Worm (Caenorhabditis elegans) whole organism, young adult: ENCODE results near the gene T23E1.3.

ENCODE experiments used
- B0019.2 ChIP-seq: fragments of 200-800 bp; sonication (Bioruptor generic); conservative IDR thresholded peaks from 2 replicates; pipeline ENCODE4 v1.3.6; 2022; ENCODE audit warnings: missing genetic modification reagents, missing genetic modification characterization, missing compliant biosample characterization
- D2030.7 ChIP-seq: fragments of 200-800 bp; sonication (Bioruptor generic); IDR thresholded peaks from 2 replicates; pipeline ENCODE4 v1.3.6; 2022; ENCODE audit warnings: missing genetic modification reagents, missing genetic modification characterization, missing compliant biosample characterization
- F10E7.11 ChIP-seq: sonication (generic microtip); optimal IDR thresholded peaks from 2 replicates; lab custom pipeline; 2017; ENCODE audit warnings: mild to moderate bottlenecking, missing genetic modification characterization, moderate library complexity, missing compliant biosample characterization
- F23B12.7 ChIP-seq: sonication (generic microtip); optimal IDR thresholded peaks from 2 replicates; lab custom pipeline; 2017; ENCODE audit warnings: missing genetic modification characterization, mild to moderate bottlenecking, missing compliant biosample characterization, antibody characterized with exemption, moderate library complexity; ENCODE audit not compliant: insufficient read depth
- F33H1.4 ChIP-seq: fragments of 200-800 bp; sonication (Bioruptor generic); IDR thresholded peaks from 2 replicates; pipeline ENCODE4 v1.3.6; 2022; ENCODE audit warnings: missing genetic modification reagents, missing genetic modification characterization, missing compliant biosample characterization
- F37B4.10 ChIP-seq: fragments of 200-800 bp; sonication (Bioruptor generic); IDR thresholded peaks from 2 replicates; pipeline ENCODE4 v1.3.6; 2022; ENCODE audit warnings: missing genetic modification characterization, missing compliant biosample characterization
- F49E8.2 ChIP-seq: sonication (generic microtip); optimal IDR thresholded peaks from 3 replicates; lab custom pipeline; 2017; ENCODE audit warnings: missing genetic modification characterization, mild to moderate bottlenecking, missing compliant biosample characterization, antibody characterized with exemption, moderate library complexity; ENCODE audit not compliant: insufficient read depth
- Y53F4B.3 ChIP-seq: fragments of 200-800 bp; sonication (Bioruptor generic); IDR thresholded peaks from 2 replicates; pipeline ENCODE4 v1.3.6; 2022; ENCODE audit warnings: missing genetic modification reagents, missing genetic modification characterization, missing compliant biosample characterization
- Y53G8AR.9 ChIP-seq: fragments of 200-800 bp; sonication (Bioruptor generic); conservative IDR thresholded peaks from 2 replicates; pipeline ENCODE4 v1.3.6; 2022; ENCODE audit warnings: missing genetic modification reagents, missing genetic modification characterization, missing compliant biosample characterization
- Y67H2A.10 ChIP-seq: fragments of 200-800 bp; sonication (Bioruptor generic); conservative IDR thresholded peaks from 2 replicates; pipeline ENCODE4 v1.3.6; 2022; ENCODE audit warnings: missing genetic modification reagents, missing genetic modification characterization, missing compliant biosample characterization
- Y95B8A.8 ChIP-seq: fragments of 200-800 bp; sonication (Bioruptor generic); IDR thresholded peaks from 2 replicates; pipeline ENCODE4 v1.3.6; 2022; ENCODE audit warnings: missing genetic modification reagents, missing genetic modification characterization, missing compliant biosample characterization
- akir-1 ChIP-seq: fragments of 200-800 bp; sonication (Bioruptor generic); optimal IDR thresholded peaks from 2 replicates; lab custom pipeline; 2018; ENCODE audit warnings: mild to moderate bottlenecking, missing genetic modification characterization, moderate library complexity, missing compliant biosample characterization
- attf-6 ChIP-seq: fragments of 200-800 bp; sonication (Bioruptor generic); IDR thresholded peaks from 2 replicates; pipeline ENCODE4 v1.3.6; 2022; ENCODE audit warnings: missing genetic modification reagents, missing genetic modification characterization, missing compliant biosample characterization
- ceh-91 ChIP-seq: fragments of 200-800 bp; sonication (Bioruptor generic); IDR thresholded peaks from 2 replicates; pipeline ENCODE4 v1.3.6; 2022; ENCODE audit warnings: missing genetic modification reagents, missing genetic modification characterization, missing compliant biosample characterization
- dox-1 ChIP-seq: fragments of 200-800 bp; sonication (Bioruptor generic); IDR thresholded peaks from 2 replicates; pipeline ENCODE4 v1.3.6; 2022; ENCODE audit warnings: missing genetic modification reagents, missing genetic modification characterization, missing compliant biosample characterization
- dpff-1 ChIP-seq: sonication (generic microtip); optimal IDR thresholded peaks from 2 replicates; lab custom pipeline; 2017; ENCODE audit warnings: mild to moderate bottlenecking, missing genetic modification characterization, missing compliant biosample characterization
- dpl-1 ChIP-seq: fragments of 150-350 bp; optimal IDR thresholded peaks from 2 replicates; lab custom pipeline; 2014; ENCODE audit warnings: missing biosample characterization, missing genetic modification reagents, missing genetic modification characterization
- efl-1 ChIP-seq: fragments of 150-350 bp; optimal IDR thresholded peaks from 2 replicates; lab custom pipeline; 2014; ENCODE audit warnings: missing biosample characterization, missing genetic modification reagents, missing genetic modification characterization
- egrh-3 ChIP-seq: fragments of 200-800 bp; sonication (Bioruptor generic); IDR thresholded peaks from 2 replicates; pipeline ENCODE4 v1.3.6; 2022; ENCODE audit warnings: missing genetic modification reagents, missing genetic modification characterization, missing compliant biosample characterization
- ekl-4 ChIP-seq: fragments of 200-800 bp; sonication (Bioruptor generic); IDR thresholded peaks from 2 replicates; pipeline ENCODE4 v1.3.6; 2022; ENCODE audit warnings: missing genetic modification reagents, missing genetic modification characterization, missing compliant biosample characterization
- hlh-12 ChIP-seq: sonication (generic microtip); optimal IDR thresholded peaks from 2 replicates; lab custom pipeline; 2016; ENCODE audit warnings: missing genetic modification characterization, missing compliant biosample characterization
- hlh-26 ChIP-seq: fragments of 200-800 bp; sonication (Bioruptor generic); conservative IDR thresholded peaks from 2 replicates; pipeline ENCODE4 v1.3.6; 2022; ENCODE audit warnings: missing genetic modification reagents, missing genetic modification characterization, missing compliant biosample characterization
- hmg-1.2 ChIP-seq: fragments of 200-800 bp; sonication (Bioruptor generic); IDR thresholded peaks from 2 replicates; pipeline ENCODE4 v1.3.6; 2022; ENCODE audit warnings: missing genetic modification reagents, missing genetic modification characterization, missing compliant biosample characterization
- lag-1 ChIP-seq: fragments of 200-800 bp; sonication (Bioruptor generic); IDR thresholded peaks from 2 replicates; pipeline ENCODE4 v1.3.6; 2022; ENCODE audit warnings: missing genetic modification reagents, missing genetic modification characterization, missing compliant biosample characterization
- lin-40 ChIP-seq: sonication (generic microtip); optimal IDR thresholded peaks from 2 replicates; lab custom pipeline; 2016; ENCODE audit warnings: missing genetic modification characterization, mild to moderate bottlenecking, missing compliant biosample characterization, missing genotype, missing genetic modification reagents
- lin-54 ChIP-seq: fragments of 200-800 bp; sonication (Bioruptor generic); optimal IDR thresholded peaks from 2 replicates; lab custom pipeline; 2018; ENCODE audit warnings: mild to moderate bottlenecking, missing genetic modification characterization, missing compliant biosample characterization
- lsl-1 ChIP-seq: fragments of 200-800 bp; sonication (Bioruptor generic); optimal IDR thresholded peaks from 2 replicates; lab custom pipeline; 2018; ENCODE audit warnings: mild to moderate bottlenecking, missing genetic modification characterization, moderate library complexity, missing compliant biosample characterization
- madf-10 ChIP-seq: sonication (generic microtip); optimal IDR thresholded peaks from 2 replicates; lab custom pipeline; 2016; ENCODE audit warnings: mild to moderate bottlenecking, missing genetic modification characterization, missing compliant biosample characterization
- madf-6 ChIP-seq: fragments of 200-800 bp; sonication (Bioruptor generic); IDR thresholded peaks from 2 replicates; pipeline ENCODE4 v1.3.6; 2022; ENCODE audit warnings: missing genetic modification reagents, missing genetic modification characterization, missing compliant biosample characterization
- madf-8 ChIP-seq: fragments of 200-800 bp; sonication (Bioruptor generic); conservative IDR thresholded peaks from 2 replicates; pipeline ENCODE4 v1.3.6; 2022; ENCODE audit warnings: missing genetic modification reagents, missing genetic modification characterization, missing compliant biosample characterization
- mel-28 ChIP-seq: sonication (generic microtip); optimal IDR thresholded peaks from 2 replicates; lab custom pipeline; 2016; ENCODE audit warnings: borderline replicate concordance, mild to moderate bottlenecking, missing genetic modification characterization, missing compliant biosample characterization
- nfya-1 ChIP-seq: sonication (generic microtip); optimal IDR thresholded peaks from 2 replicates; lab custom pipeline; 2017; ENCODE audit warnings: antibody characterized with exemption, missing compliant biosample characterization, missing genetic modification characterization, borderline replicate concordance; ENCODE audit not compliant: insufficient read depth
- nfyb-1 ChIP-seq: fragments of 200-800 bp; sonication (Bioruptor generic); IDR thresholded peaks from 2 replicates; pipeline ENCODE4 v1.3.6; 2022; ENCODE audit warnings: missing genetic modification reagents, missing genetic modification characterization, missing compliant biosample characterization
- pbrm-1 ChIP-seq: fragments of 200-800 bp; sonication (Bioruptor generic); IDR thresholded peaks from 2 replicates; pipeline ENCODE4 v1.3.6; 2022; ENCODE audit warnings: missing genetic modification reagents, missing genetic modification characterization, missing compliant biosample characterization
- rcor-1 ChIP-seq: fragments of 200-800 bp; sonication (Bioruptor generic); IDR thresholded peaks from 2 replicates; pipeline ENCODE4 v1.3.6; 2022; ENCODE audit warnings: missing genetic modification reagents, missing genetic modification characterization, missing compliant biosample characterization
- snpc-1.3 ChIP-seq: sonication (generic microtip); optimal IDR thresholded peaks from 2 replicates; lab custom pipeline; 2017; ENCODE audit warnings: missing genetic modification characterization, mild to moderate bottlenecking, missing compliant biosample characterization, antibody characterized with exemption, moderate library complexity, missing genotype, missing genetic modification reagents; ENCODE audit not compliant: insufficient read depth
- somi-1 ChIP-seq: fragments of 200-800 bp; sonication (Bioruptor generic); optimal IDR thresholded peaks from 2 replicates; lab custom pipeline; 2018; ENCODE audit warnings: mild to moderate bottlenecking, missing genetic modification characterization, missing compliant biosample characterization
- tbp1 ChIP-seq: fragments of 200-800 bp; sonication (Bioruptor generic); optimal IDR thresholded peaks from 2 replicates; lab custom pipeline; 2018; ENCODE audit warnings: mild to moderate bottlenecking, missing genetic modification characterization, missing compliant biosample characterization
- tlf-1 ChIP-seq: fragments of 200-800 bp; sonication (Bioruptor generic); optimal IDR thresholded peaks from 2 replicates; lab custom pipeline; 2018; ENCODE audit warnings: mild to moderate bottlenecking, missing genetic modification characterization, missing compliant biosample characterization
- unc-62 ChIP-seq: fragments of 150-350 bp; optimal IDR thresholded peaks from 2 replicates; lab custom pipeline; 2014; ENCODE audit warnings: missing biosample characterization, missing genetic modification reagents, missing genetic modification characterization
- xnd-1 ChIP-seq: sonication (generic microtip); optimal IDR thresholded peaks from 2 replicates; lab custom pipeline; 2016; ENCODE audit warnings: missing genotype, missing genetic modification reagents, missing genetic modification characterization, missing compliant biosample characterization
- zfh-2 ChIP-seq: fragments of 200-800 bp; sonication (Bioruptor generic); conservative IDR thresholded peaks from 2 replicates; pipeline ENCODE4 v1.3.6; 2022; ENCODE audit warnings: missing genetic modification reagents, missing genetic modification characterization, missing compliant biosample characterization
- ztf-3 ChIP-seq: fragments of 200-800 bp; sonication (Bioruptor generic); optimal IDR thresholded peaks from 2 replicates; lab custom pipeline; 2018; ENCODE audit warnings: mild to moderate bottlenecking, missing genetic modification characterization, missing compliant biosample characterization

Gene T23E1.3

DNA sequence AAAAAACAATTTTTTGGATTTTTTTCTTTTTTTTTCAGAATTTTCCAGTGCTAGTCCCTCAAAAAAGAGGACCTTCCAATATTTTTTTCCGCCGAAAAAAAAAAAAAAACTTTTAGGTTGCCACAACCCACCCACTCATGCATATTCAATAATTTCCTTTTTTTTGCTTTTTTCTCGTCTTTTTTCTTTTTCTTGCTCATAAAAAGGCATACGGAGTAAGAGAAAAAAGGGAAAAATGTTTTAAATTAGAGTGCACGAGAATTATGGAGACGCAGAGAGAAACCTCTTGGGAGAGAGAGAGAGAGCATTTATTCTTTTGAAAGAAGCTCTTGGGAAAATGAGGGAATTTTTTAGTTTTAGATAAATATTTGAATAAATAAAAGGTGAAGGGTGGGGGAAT lies 17.7 kb upstream of the T23E1.3 start:
- TF ChIP-seq dpff-1 (no peak), madf-8 (GFP tag; lab: Robert Waterston, UW) (no peak), hmg-1.2 (GFP tag; lab: Robert Waterston, UW) (peak; percentile 32; the same call in 1 of the 2 replicates), Y53G8AR.9 (GFP tag; lab: Robert Waterston, UW) (no peak), F10E7.11 (tag; lab: Kevin White, UChicago) (no peak), Y53F4B.3 (no peak), unc-62 (GFP tag; lab: Kevin White, UChicago) (no peak)

DNA sequence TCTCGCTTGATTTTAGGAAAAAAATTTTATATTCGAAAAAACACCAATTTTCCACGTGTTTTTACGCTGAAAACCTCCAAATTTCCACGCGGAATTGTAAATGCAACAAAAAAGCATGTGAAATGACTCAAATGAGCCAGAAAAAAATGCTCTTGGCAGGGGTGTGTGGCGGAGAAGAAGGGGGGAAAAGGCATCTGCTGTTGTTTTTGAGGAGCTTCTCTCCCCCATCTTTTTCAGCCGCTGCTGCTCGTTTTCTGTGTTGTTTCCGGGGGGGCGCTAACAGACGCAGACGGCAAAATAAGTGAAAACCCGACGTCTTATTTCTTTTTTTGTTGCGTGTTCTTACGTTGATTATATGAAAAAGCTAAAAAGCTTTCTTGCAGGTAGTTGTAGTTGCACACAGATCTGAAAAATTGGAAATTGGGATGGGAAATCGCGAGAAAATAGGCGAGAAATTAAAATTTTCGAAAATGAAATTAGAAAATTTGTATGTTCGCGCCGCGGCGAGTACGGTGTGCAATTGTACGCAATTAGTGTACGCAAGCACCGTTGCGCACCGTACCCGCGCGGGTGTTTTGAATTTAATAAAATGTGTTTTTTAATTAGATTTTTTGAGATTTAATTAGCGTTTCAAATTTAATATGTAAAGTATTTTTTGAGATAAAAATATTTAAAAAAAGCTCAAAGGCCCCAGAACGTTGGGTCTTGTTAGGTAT lies 13.7 kb upstream of the T23E1.3 start:
- TF ChIP-seq snpc-1.3 (tag; lab: Kevin White, UChicago) (peak; percentile 21), F49E8.2 (peak; percentile 68), madf-8 (GFP tag; lab: Robert Waterston, UW) (peak; percentile 72), F33H1.4 (peak; percentile 69), dpl-1 (peak; percentile 78), madf-10 (tag; lab: Kevin White, UChicago) (no peak), lin-54 (GFP tag; lab: Kevin White, UChicago) (peak; percentile 87), efl-1 (GFP tag; lab: Kevin White, UChicago) (peak; percentile 89), attf-6 (GFP tag; lab: Robert Waterston, UW) (no peak), D2030.7 (GFP tag; lab: Robert Waterston, UW) (peak; percentile 88), lin-40 (tag; lab: Kevin White, UChicago) (no peak), ceh-91 (GFP tag; lab: Robert Waterston, UW) (peak; percentile 79), xnd-1 (peak; percentile 40), tbp1 (GFP tag; lab: Kevin White, UChicago) (peak; percentile 28), madf-6 (GFP tag; lab: Robert Waterston, UW) (peak; percentile 87), egrh-3 (peak; percentile 46), tlf-1 (no peak), hmg-1.2 (GFP tag; lab: Robert Waterston, UW) (peak; percentile 50; the same call in 1 of the 2 replicates), zfh-2 (GFP tag; lab: Robert Waterston, UW) (peak; percentile 72), B0019.2 (GFP tag; lab: Robert Waterston, UW) (peak; percentile 77), dox-1 (GFP tag; lab: Robert Waterston, UW) (peak; percentile 55), Y53F4B.3 (no peak), lsl-1 (GFP tag; lab: Kevin White, UChicago) (peak; percentile 95), F23B12.7 (tag; lab: Kevin White, UChicago) (peak; percentile 28), Y95B8A.8 (peak; percentile 62; the same call in 1 of the 2 replicates), mel-28 (tag; lab: Kevin White, UChicago) (no peak), rcor-1 (GFP tag; lab: Robert Waterston, UW) (0 out of 2 replicates have a peak, but pooled peaks have one; percentile 18), pbrm-1 (GFP tag; lab: Robert Waterston, UW) (peak; percentile 29; the same call in 1 of the 2 replicates)

DNA sequence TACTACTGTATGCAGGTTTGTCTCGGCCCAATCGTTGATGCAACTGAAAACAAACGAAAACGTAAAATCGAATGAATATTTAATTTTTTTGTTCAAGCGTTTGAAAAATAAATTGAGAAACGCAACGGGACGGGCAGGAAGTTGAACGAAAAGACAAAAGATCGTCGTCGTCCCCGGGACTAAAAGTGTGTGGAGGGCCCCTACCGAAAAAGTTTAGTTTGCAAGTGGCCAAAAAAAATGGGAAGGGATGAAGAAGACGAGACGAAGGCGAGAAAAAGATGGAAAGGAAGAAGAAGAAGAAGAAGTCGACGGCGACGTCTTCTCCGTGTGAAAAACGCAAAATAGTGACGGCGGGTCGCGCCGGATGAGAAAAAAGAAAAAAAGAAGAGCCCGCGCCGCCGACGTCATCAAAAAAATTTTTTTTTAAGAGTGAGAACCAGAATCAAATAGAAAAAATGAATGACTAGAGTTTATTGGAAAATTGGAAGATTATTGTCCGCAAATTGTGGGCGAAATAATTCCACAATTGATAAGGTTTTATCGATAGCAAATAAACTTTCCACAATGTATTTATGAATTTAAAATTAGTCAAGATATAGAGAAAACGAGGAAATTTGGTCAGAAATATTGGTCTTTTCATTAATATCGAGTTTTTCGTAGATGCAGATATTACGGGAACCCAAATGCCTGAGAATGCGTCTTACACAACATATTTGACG lies 12.4 kb upstream of the T23E1.3 start, which contains the start of gene mca-3:
Gene mca-3, minus strand, starts transcription at position 51 of the 719 bp plus-strand sequence.
- no peak for TF ChIP-seq hlh-12 (tag; lab: Kevin White, UChicago)
- TF ChIP-seq Y67H2A.10 = no peak
- no peak for TF ChIP-seq akir-1 (GFP tag; lab: Kevin White, UChicago)
- no peak for TF ChIP-seq nfya-1 (tag; lab: Kevin White, UChicago)
- TF ChIP-seq dpl-1 = no peak
- TF ChIP-seq zfh-2 (GFP tag; lab: Robert Waterston, UW) = 0 out of 2 replicates have a peak, but pooled peaks have one; percentile 25
- no peak for TF ChIP-seq somi-1 (GFP tag; lab: Kevin White, UChicago)
- no peak for TF ChIP-seq ekl-4 (GFP tag; lab: Robert Waterston, UW)
- no peak for TF ChIP-seq Y95B8A.8
- TF ChIP-seq nfyb-1 (GFP tag; lab: Robert Waterston, UW) = peak; percentile 26; the same call in 1 of the 2 replicates
- TF ChIP-seq hlh-26 (GFP tag; lab: Robert Waterston, UW) = no peak
- no peak for TF ChIP-seq lag-1 (GFP tag; lab: Robert Waterston, UW)
- TF ChIP-seq F37B4.10 (GFP tag; lab: Robert Waterston, UW) = no peak
- TF ChIP-seq ztf-3 (GFP tag; lab: Kevin White, UChicago) = no peak
